Worm (Caenorhabditis elegans): Measurements from ENCODE around the gene ubc-23.
A peak's percentile ranks its signal among the peaks of the same experiment; 100 is the strongest.

Gene ubc-23

DNA sequence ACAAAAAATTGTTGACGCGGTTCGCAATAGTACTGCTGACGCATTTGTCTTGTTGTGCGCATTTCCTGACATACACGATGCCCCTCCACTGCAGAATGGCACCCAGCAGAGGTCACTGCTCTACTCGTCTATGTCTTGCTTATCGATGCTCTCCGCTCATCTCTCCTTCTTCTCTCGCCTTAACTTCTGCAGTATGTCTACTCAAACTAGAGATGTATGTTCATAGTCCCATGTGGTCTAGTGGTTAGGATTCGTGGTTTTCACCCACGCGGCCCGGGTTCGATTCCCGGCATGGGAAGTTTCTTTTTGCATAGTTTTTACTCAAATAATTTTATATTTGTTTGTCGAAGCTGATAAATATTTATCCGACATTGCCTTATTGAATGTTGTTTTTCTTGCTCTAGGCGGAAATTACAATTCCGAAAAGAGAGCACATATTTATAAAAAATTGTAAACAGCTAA is 8.2 kb upstream of the ubc-23 start, which contains the start of gene C28G1.2 (continued):
- TF ChIP-seq snpc-4 (GFP tag; optimal IDR thresholded peaks at IDR 0.05): peak; percentile 75
- TF ChIP-seq snpc-4 (tag; optimal IDR thresholded peaks at IDR 0.05): peak; percentile 30 to 78 (median 76)
- peak; percentile 92 for TF ChIP-seq T26A5.8 (tag; optimal IDR thresholded peaks at IDR 0.05)
- peak; percentile 76; the same call in 1 of the 2 replicates for TF ChIP-seq let-526 (GFP tag; IDR thresholded peaks at IDR 0.05)
- TF ChIP-seq nhr-27 (tag; optimal IDR thresholded peaks at IDR 0.05): peak; percentile 80
- TF ChIP-seq F23B12.7 (tag; optimal IDR thresholded peaks at IDR 0.05; ENCODE audit: insufficient read depth): peak; percentile 62
- TF ChIP-seq egrh-3 (GFP tag; IDR thresholded peaks at IDR 0.05): peak; percentile 63; the same call in 1 of the 2 replicates
- peak; percentile 84 for TF ChIP-seq F10E7.11 (tag; optimal IDR thresholded peaks at IDR 0.05)
- TF ChIP-seq hlh-12 (tag; optimal IDR thresholded peaks at IDR 0.05): peak; percentile 79
- TF ChIP-seq Y53F4B.3 (GFP tag; IDR thresholded peaks at IDR 0.05): peak; percentile 77; the same call in 1 of the 2 replicates
- peak; percentile 94; the same call in 1 of the 2 replicates for TF ChIP-seq aptf-3 (GFP tag; IDR thresholded peaks at IDR 0.05)
- TF ChIP-seq nhr-179 (tag; optimal IDR thresholded peaks at IDR 0.05): peak; percentile 17
- peak; percentile 79 for TF ChIP-seq ceh-79 (tag; optimal IDR thresholded peaks at IDR 0.05)
- peak; percentile 93 for TF ChIP-seq dox-1 (GFP tag; IDR thresholded peaks at IDR 0.05)
- no peak; the same call in 1 of the 2 replicates for TF ChIP-seq mcd-1 (GFP tag; IDR thresholded peaks at IDR 0.05)
- TF ChIP-seq mes-4 (tag; optimal IDR thresholded peaks at IDR 0.05): peak; percentile 93
- no peak for TF ChIP-seq nhr-120 (GFP tag; IDR thresholded peaks at IDR 0.05)
- TF ChIP-seq hmg-1.2 (GFP tag; IDR thresholded peaks at IDR 0.05): peak; percentile 90
- peak; percentile 100 for TF ChIP-seq tbp1 (GFP tag; optimal IDR thresholded peaks at IDR 0.05)
- TF ChIP-seq Y67H2A.10 (GFP tag; conservative IDR thresholded peaks at IDR 0.05): peak; percentile 72; the same call in 1 of the 2 replicates
- TF ChIP-seq madf-10 (tag; optimal IDR thresholded peaks at IDR 0.05): peak; percentile 88
- peak; percentile 68; the same call in 1 of the 2 replicates for TF ChIP-seq Y53G8AR.9 (GFP tag; conservative IDR thresholded peaks at IDR 0.05)
- peak; percentile 92 for TF ChIP-seq ztf-18 (tag; optimal IDR thresholded peaks at IDR 0.05)
- TF ChIP-seq cebp-2 (GFP tag; IDR thresholded peaks at IDR 0.05): peak; percentile 89
- peak; percentile 70; the same call in 1 of the 2 replicates for TF ChIP-seq cebp-1 (GFP tag; IDR thresholded peaks at IDR 0.05)
- TF ChIP-seq cebp-1 (tag; optimal IDR thresholded peaks at IDR 0.05): peak; percentile 92
- TF ChIP-seq him-1 (tag; optimal IDR thresholded peaks at IDR 0.05): peak; percentile 93
- 0 out of 2 replicates have a peak, but pooled peaks have one; percentile 39 for TF ChIP-seq C17E4.6 (GFP tag; IDR thresholded peaks at IDR 0.05)
- no peak for TF ChIP-seq sea-2 (GFP tag; IDR thresholded peaks at IDR 0.05)
- TF ChIP-seq akir-1 (GFP tag; optimal IDR thresholded peaks at IDR 0.05): peak; percentile 84
- TF ChIP-seq chd-7 (tag; optimal IDR thresholded peaks at IDR 0.05): peak; percentile 95
- TF ChIP-seq ccch-3 (GFP tag; optimal IDR thresholded peaks at IDR 0.05): peak; percentile 75
- peak; percentile 91 for TF ChIP-seq egl-18 (GFP tag; IDR thresholded peaks at IDR 0.05)
- TF ChIP-seq hrde-1 (tag; optimal IDR thresholded peaks at IDR 0.05; ENCODE audit: borderline replicate concordance): peak; percentile 85
- peak; percentile 62; the same call in 1 of the 2 replicates for TF ChIP-seq ztf-28 (GFP tag; IDR thresholded peaks at IDR 0.05)
- TF ChIP-seq ztf-26 (tag; optimal IDR thresholded peaks at IDR 0.05): peak; percentile 86
- TF ChIP-seq efl-1 (GFP tag; optimal IDR thresholded peaks at IDR 0.05): peak; percentile 25
- TF ChIP-seq Y79H2A.3 (GFP tag; conservative IDR thresholded peaks at IDR 0.05): peak; percentile 52; the same call in 1 of the 2 replicates
- TF ChIP-seq ztf-22 (GFP tag; optimal IDR thresholded peaks at IDR 0.05): peak; percentile 83
- peak; percentile 92 for TF ChIP-seq snpc-1.3 (tag; optimal IDR thresholded peaks at IDR 0.05; ENCODE audit: insufficient read depth)
- TF ChIP-seq gei-17 (GFP tag; optimal IDR thresholded peaks at IDR 0.05): peak; percentile 88
- peak in 2 of 3 experiments; percentile 59 to 83 for TF ChIP-seq lin-35 (GFP tag; optimal IDR thresholded peaks at IDR 0.05)
- TF ChIP-seq attf-3 (GFP tag; conservative IDR thresholded peaks at IDR 0.05): peak; percentile 68
- no peak for TF ChIP-seq nfya-1 (tag; optimal IDR thresholded peaks at IDR 0.05; ENCODE audit: borderline replicate concordance, insufficient read depth)
- TF ChIP-seq unc-62 (GFP tag; optimal IDR thresholded peaks at IDR 0.05): no peak
- TF ChIP-seq pbrm-1 (GFP tag; IDR thresholded peaks at IDR 0.05): peak; percentile 94
- no peak for TF ChIP-seq lag-1 (GFP tag; IDR thresholded peaks at IDR 0.05)
- TF ChIP-seq hsf-1 (GFP tag; IDR thresholded peaks at IDR 0.05): no peak

Data from whole organism, young adult.